Fruit fly (Drosophila melanogaster) whole organism, embryonic: ENCODE results near the gene Zn72D.
A peak's percentile ranks its signal among the peaks of the same experiment; 100 is the strongest.

Experiments
- BEAF-32 ChIP-seq: fragments of 200-800 bp; sonication (Bioruptor generic); optimal IDR thresholded peaks from 3 replicates; lab custom pipeline; 2017; ENCODE audit warnings: missing biosample characterization, missing genetic modification characterization, mild to moderate bottlenecking, moderate library complexity, missing genetic modification reagents
- CG10267 ChIP-seq: fragments of 200-800 bp; sonication (Bioruptor generic); optimal IDR thresholded peaks from 2 replicates; lab custom pipeline; 2018; ENCODE audit warnings: missing biosample characterization, mild to moderate bottlenecking, missing genetic modification characterization, moderate library complexity
- CG10366 ChIP-seq: fragments of 200-800 bp; sonication (Bioruptor generic); IDR thresholded peaks from 2 replicates; pipeline ENCODE4 v1.3.6; 2022; ENCODE audit warnings: missing biosample characterization, missing genetic modification characterization
- CG10979 ChIP-seq: fragments of 200-800 bp; sonication (Bioruptor generic); optimal IDR thresholded peaks from 2 replicates; lab custom pipeline; 2018; ENCODE audit warnings: missing biosample characterization, mild to moderate bottlenecking, missing genetic modification characterization, moderate library complexity
- CG12071 ChIP-seq: fragments of 200-800 bp; sonication (Bioruptor generic); optimal IDR thresholded peaks from 3 replicates; lab custom pipeline; 2018; ENCODE audit warnings: missing biosample characterization, mild to moderate bottlenecking, missing genetic modification characterization
- CG15011 ChIP-seq: fragments of 200-800 bp; sonication (Bioruptor generic); optimal IDR thresholded peaks from 3 replicates; lab custom pipeline; 2018; ENCODE audit warnings: missing biosample characterization, mild to moderate bottlenecking, missing genetic modification characterization
- CG1602 ChIP-seq: fragments of 200-800 bp; sonication (Bioruptor generic); optimal IDR thresholded peaks from 3 replicates; lab custom pipeline; 2016; ENCODE audit warnings: missing biosample characterization, missing genetic modification characterization
- CG1603 ChIP-seq: fragments of 200-800 bp; sonication (Bioruptor generic); optimal IDR thresholded peaks from 2 replicates; lab custom pipeline; 2019; ENCODE audit warnings: missing biosample characterization, mild to moderate bottlenecking, missing genetic modification characterization, moderate library complexity
- CG17829 ChIP-seq: fragments of 200-800 bp; optimal IDR thresholded peaks from 2 replicates; lab custom pipeline; 2019; ENCODE audit warnings: missing biosample characterization, mild to moderate bottlenecking, missing genetic modification characterization, moderate library complexity
- CG18262 ChIP-seq: fragments of 200-800 bp; optimal IDR thresholded peaks from 3 replicates; lab custom pipeline; 2019; ENCODE audit warnings: missing biosample characterization, mild to moderate bottlenecking, missing genetic modification characterization, moderate library complexity
- CG1832 ChIP-seq: fragments of 200-800 bp; sonication (Bioruptor generic); optimal IDR thresholded peaks from 2 replicates; lab custom pipeline; 2017; ENCODE audit warnings: missing biosample characterization, mild to moderate bottlenecking, missing genetic modification characterization, inconsistent platforms
- CG18619 ChIP-seq: fragments of 200-800 bp; sonication (Bioruptor generic); optimal IDR thresholded peaks from 3 replicates; lab custom pipeline; 2017; ENCODE audit warnings: missing biosample characterization, mild to moderate bottlenecking, missing genetic modification characterization
- CG30431 ChIP-seq: fragments of 200-800 bp; sonication (Bioruptor generic); optimal IDR thresholded peaks from 2 replicates; lab custom pipeline; 2017; ENCODE audit warnings: missing biosample characterization, missing genetic modification characterization
- CG31388 ChIP-seq: fragments of 200-800 bp; sonication (Bioruptor generic); optimal IDR thresholded peaks from 2 replicates; lab custom pipeline; 2016; ENCODE audit warnings: missing biosample characterization, missing genetic modification characterization
- CG34224 ChIP-seq: fragments of 200-800 bp; sonication (Bioruptor generic); IDR thresholded peaks from 3 replicates; pipeline ENCODE4 v1.3.6; 2022; ENCODE audit warnings: missing biosample characterization, missing genetic modification characterization; ENCODE audit not compliant: partially characterized antibody
- CG4404 ChIP-seq: fragments of 200-800 bp; sonication (Bioruptor generic); IDR thresholded peaks from 2 replicates; pipeline ENCODE4 v1.3.6; 2022; ENCODE audit warnings: missing biosample characterization, missing genetic modification characterization
- CG6175 ChIP-seq: fragments of 200-800 bp; sonication (Bioruptor generic); IDR thresholded peaks from 3 replicates; pipeline ENCODE4 v1.3.6; 2022; ENCODE audit warnings: missing biosample characterization, missing genetic modification characterization
- CG6254 ChIP-seq: fragments of 200-800 bp; sonication (Bioruptor generic); optimal IDR thresholded peaks from 3 replicates; lab custom pipeline; 2017; ENCODE audit warnings: mild to moderate bottlenecking, missing biosample characterization, missing genetic modification reagents, missing genetic modification characterization
- CG7271 ChIP-seq: fragments of 200-800 bp; sonication (Bioruptor generic); optimal IDR thresholded peaks from 2 replicates; lab custom pipeline; 2018; ENCODE audit warnings: missing biosample characterization, mild to moderate bottlenecking, missing genetic modification characterization, moderate library complexity
- CG8281 ChIP-seq: fragments of 200-800 bp; sonication (Bioruptor generic); optimal IDR thresholded peaks from 2 replicates; lab custom pipeline; 2018; ENCODE audit warnings: missing biosample characterization, mild to moderate bottlenecking, missing genetic modification characterization, moderate library complexity
- CG8290 ChIP-seq, 3 experiments: fragments of 200-800 bp; sonication (Bioruptor generic); optimal IDR thresholded peaks; 2 replicates each; lab custom pipeline; 2016 to 2019; ENCODE audit warnings: missing biosample characterization in 3 of 3, missing genetic modification characterization in 3 of 3, mild to moderate bottlenecking in 2 of 3, moderate library complexity in 1 of 3
- CG9437 ChIP-seq: fragments of 200-800 bp; sonication (Bioruptor generic); optimal IDR thresholded peaks from 2 replicates; lab custom pipeline; 2018; ENCODE audit warnings: missing biosample characterization, mild to moderate bottlenecking, missing genetic modification characterization
- CTCF ChIP-seq: fragments of 200-800 bp; sonication (Bioruptor generic); optimal IDR thresholded peaks from 2 replicates; lab custom pipeline; 2017; ENCODE audit warnings: missing biosample characterization, mild to moderate bottlenecking, missing genetic modification characterization, moderate library complexity
- Dll ChIP-seq: fragments of 200-800 bp; sonication (Bioruptor generic); IDR thresholded peaks from 4 replicates; pipeline ENCODE4 v1.3.6; 2022; ENCODE audit warnings: missing biosample characterization, missing genetic modification characterization; ENCODE audit not compliant: partially characterized antibody
- Doc2 ChIP-seq: fragments of 200-800 bp; sonication (Bioruptor generic); IDR thresholded peaks from 2 replicates; pipeline ENCODE4 v1.3.6; 2022; ENCODE audit warnings: missing biosample characterization, missing genetic modification characterization
- Eip74EF ChIP-seq, 2 experiments: fragments of 200-800 bp in 1 of 2; fragments of >200 bp in 1 of 2; sonication (Bioruptor generic) in 1 of 2; optimal IDR thresholded peaks; 2 replicates each; lab custom pipeline; 2017 to 2019; ENCODE audit warnings: missing biosample characterization in 2 of 2, missing genetic modification characterization in 2 of 2, mild to moderate bottlenecking in 1 of 2, moderate library complexity in 1 of 2
- Hmx ChIP-seq: fragments of 200-800 bp; sonication (Bioruptor generic); optimal IDR thresholded peaks from 2 replicates; lab custom pipeline; 2016; ENCODE audit warnings: missing biosample characterization, missing genetic modification characterization
- Med ChIP-seq: fragments of 200-800 bp; sonication (Bioruptor generic); peaks from one replicate; lab custom pipeline; 2016; ENCODE audit warnings: missing biosample characterization, missing genetic modification characterization, mild to moderate bottlenecking, inconsistent platforms, moderate library complexity
- NC2β ChIP-seq: fragments of 200-800 bp; sonication (Bioruptor generic); optimal IDR thresholded peaks from 2 replicates; lab custom pipeline; 2016; ENCODE audit warnings: missing biosample characterization, missing genetic modification characterization
- Nf-YA ChIP-seq: fragments of 200-800 bp; sonication (Bioruptor generic); IDR thresholded peaks from 2 replicates; pipeline ENCODE4 v1.3.6; 2022; ENCODE audit warnings: missing biosample characterization, missing genetic modification characterization
- Nf-YB ChIP-seq: fragments of 200-800 bp; sonication (Bioruptor generic); optimal IDR thresholded peaks from 3 replicates; lab custom pipeline; 2019; ENCODE audit warnings: missing biosample characterization, mild to moderate bottlenecking, missing genetic modification characterization, moderate library complexity
- NfI ChIP-seq: fragments of 200-800 bp; sonication (Bioruptor generic); optimal IDR thresholded peaks from 3 replicates; lab custom pipeline; 2018; ENCODE audit warnings: missing biosample characterization, mild to moderate bottlenecking, missing genetic modification characterization, moderate library complexity
- PHDP ChIP-seq: fragments of 200-800 bp; sonication (Bioruptor generic); optimal IDR thresholded peaks from 3 replicates; lab custom pipeline; 2018; ENCODE audit warnings: missing biosample characterization, mild to moderate bottlenecking, missing genetic modification characterization, moderate library complexity
- Rfx ChIP-seq: fragments of 200-800 bp; sonication (Bioruptor generic); IDR thresholded peaks from 2 replicates; pipeline ENCODE4 v1.3.6; 2022; ENCODE audit warnings: missing biosample characterization, missing genetic modification characterization
- Tbp ChIP-seq: fragments of >200 bp; optimal IDR thresholded peaks from 2 replicates; lab custom pipeline; 2018; ENCODE audit warnings: missing biosample characterization, missing genetic modification characterization
- cad ChIP-seq: fragments of >200 bp; optimal IDR thresholded peaks from 2 replicates; lab custom pipeline; 2017; ENCODE audit warnings: missing biosample characterization, missing genetic modification characterization
- chn ChIP-seq: fragments of 200-800 bp; sonication (Bioruptor generic); optimal IDR thresholded peaks from 2 replicates; lab custom pipeline; 2016; ENCODE audit warnings: missing biosample characterization, missing genetic modification characterization
- da ChIP-seq: fragments of 200-800 bp; sonication (Bioruptor generic); optimal IDR thresholded peaks from 2 replicates; lab custom pipeline; 2016; ENCODE audit warnings: missing biosample characterization, missing genetic modification characterization
- eve ChIP-seq, 2 experiments: fragments of >200 bp; optimal IDR thresholded peaks; 2 replicates each; lab custom pipeline; 2017; ENCODE audit warnings: missing biosample characterization in 2 of 2, missing genetic modification characterization in 2 of 2
- fru ChIP-seq: fragments of >200 bp; optimal IDR thresholded peaks from 2 replicates; lab custom pipeline; 2017
- fu2 ChIP-seq: fragments of 200-800 bp; sonication (Bioruptor generic); optimal IDR thresholded peaks from 2 replicates; lab custom pipeline; 2016; ENCODE audit warnings: missing biosample characterization, missing genetic modification characterization
- gcm ChIP-seq: fragments of 200-800 bp; sonication (Bioruptor generic); optimal IDR thresholded peaks from 2 replicates; lab custom pipeline; 2019; ENCODE audit warnings: missing biosample characterization, mild to moderate bottlenecking, missing genetic modification characterization, moderate library complexity
- gcm2 ChIP-seq: fragments of 200-800 bp; sonication (Bioruptor generic); optimal IDR thresholded peaks from 2 replicates; lab custom pipeline; 2016; ENCODE audit warnings: missing biosample characterization, missing genetic modification characterization
- h ChIP-seq: fragments of >200 bp; optimal IDR thresholded peaks from 2 replicates; lab custom pipeline; 2017
- jing ChIP-seq: fragments of 200-800 bp; sonication (Bioruptor generic); optimal IDR thresholded peaks from 2 replicates; lab custom pipeline; 2018; ENCODE audit warnings: missing biosample characterization, mild to moderate bottlenecking, missing genetic modification characterization
- pfk ChIP-seq: fragments of 200-800 bp; sonication (Bioruptor generic); optimal IDR thresholded peaks from 2 replicates; lab custom pipeline; 2018; ENCODE audit warnings: missing biosample characterization, mild to moderate bottlenecking, missing genetic modification characterization, moderate library complexity
- pita ChIP-seq: fragments of 200-800 bp; sonication (Bioruptor generic); optimal IDR thresholded peaks from 2 replicates; lab custom pipeline; 2017; ENCODE audit warnings: missing biosample characterization, mild to moderate bottlenecking, missing genetic modification characterization
- rib ChIP-seq: fragments of 200-800 bp; sonication (Bioruptor generic); IDR thresholded peaks from 2 replicates; pipeline ENCODE4 v1.3.6; 2022; ENCODE audit warnings: missing biosample characterization, missing genetic modification characterization
- sisA ChIP-seq: fragments of 200-800 bp; sonication (Bioruptor generic); IDR thresholded peaks from 2 replicates; pipeline ENCODE4 v1.3.6; 2022; ENCODE audit warnings: missing biosample characterization, missing genetic modification characterization
- ssp ChIP-seq: fragments of 200-800 bp; sonication (Bioruptor generic); IDR thresholded peaks from 2 replicates; pipeline ENCODE4 v1.3.6; 2022; ENCODE audit warnings: missing biosample characterization, missing genetic modification characterization
- tap ChIP-seq: fragments of 200-800 bp; optimal IDR thresholded peaks from 3 replicates; lab custom pipeline; 2019; ENCODE audit warnings: missing biosample characterization, mild to moderate bottlenecking, missing genetic modification characterization, moderate library complexity
- vvl ChIP-seq: fragments of 200-800 bp; sonication (Bioruptor generic); IDR thresholded peaks from 2 replicates; pipeline ENCODE4 v1.3.6; 2022; ENCODE audit warnings: missing biosample characterization, missing genetic modification characterization

The Zn72D gene

DNA sequence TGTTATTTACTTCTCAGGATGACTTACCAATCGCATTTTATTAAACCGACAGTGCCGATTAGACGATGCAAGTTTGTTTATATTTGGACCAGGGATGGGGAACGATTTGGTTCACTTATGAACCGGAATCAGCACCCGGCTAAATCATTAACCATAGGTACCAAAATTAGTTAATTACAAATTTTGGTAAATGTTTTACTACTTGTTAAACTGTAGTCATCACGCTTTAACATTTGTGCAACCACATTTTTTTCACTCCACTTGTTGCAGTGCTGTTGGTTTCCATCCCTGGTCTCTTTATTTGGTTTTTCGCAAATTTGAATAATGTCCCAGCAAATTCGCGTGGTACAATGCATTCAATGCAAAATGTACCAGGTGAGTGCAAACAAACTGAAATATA lies 6.9 kb downstream of the Zn72D start, which contains the start of the genes IntS9 and CG43295 (continued):
- TF ChIP-seq CG12071 (GFP tag; lab: Kevin White, UChicago) = no peak
- TF ChIP-seq sisA = peak; percentile 86
- TF ChIP-seq CG30431 (GFP tag; lab: Kevin White, UChicago) = peak; percentile 75
- TF ChIP-seq Dll (GFP tag; lab: Robert Waterston, UW) = 0 out of 4 replicates have a peak, but pooled peaks have one; percentile 25
- TF ChIP-seq fu2 (GFP tag; lab: Kevin White, UChicago) = peak; percentile 80
- no peak for TF ChIP-seq pfk (GFP tag; lab: Kevin White, UChicago)
- TF ChIP-seq CG18619 (GFP tag; lab: Kevin White, UChicago) = peak; percentile 41
- TF ChIP-seq CG8290 (GFP tag; optimal IDR thresholded peaks at IDR 0.05; lab: Kevin White, UChicago) = peak; percentile 66
- TF ChIP-seq CG8290 (tag; optimal IDR thresholded peaks at IDR 0.05; lab: Kevin White, UChicago) = no peak
- peak; percentile 82 for TF ChIP-seq CG10979 (tag; lab: Kevin White, UChicago)
- TF ChIP-seq jing (GFP tag; lab: Kevin White, UChicago) = no peak
- TF ChIP-seq h = no peak
- TF ChIP-seq ssp (GFP tag; lab: Robert Waterston, UW) = peak; percentile 55
- no peak for TF ChIP-seq tap
- TF ChIP-seq CG15011 = no peak
- TF ChIP-seq CG34224 = peak; percentile 35; the same call in 1 of the 3 replicates
- TF ChIP-seq Nf-YA = peak; percentile 65; the same call in 1 of the 2 replicates
- TF ChIP-seq Tbp = no peak
- peak; percentile 77 for TF ChIP-seq NfI (GFP tag; lab: Kevin White, UChicago)
- peak; percentile 89 for TF ChIP-seq NC2β (GFP tag; lab: Kevin White, UChicago)
- TF ChIP-seq CG6175 (GFP tag; lab: Robert Waterston, UW) = no peak
- TF ChIP-seq chn (GFP tag; lab: Kevin White, UChicago) = peak; percentile 90
- TF ChIP-seq CG1602 (GFP tag; lab: Kevin White, UChicago) = peak; percentile 81
- no peak for TF ChIP-seq pita (GFP tag; lab: Kevin White, UChicago)
- TF ChIP-seq Rfx (GFP tag; lab: Robert Waterston, UW) = peak; percentile 76
- TF ChIP-seq CG17829 (tag; lab: Kevin White, UChicago) = peak; percentile 82
- peak; percentile 79 for TF ChIP-seq CG10366 (GFP tag; lab: Robert Waterston, UW)
- TF ChIP-seq Med = peak; percentile 98
- TF ChIP-seq CG1603 = peak; percentile 92
- TF ChIP-seq CTCF (GFP tag; lab: Kevin White, UChicago) = no peak
- no peak for TF ChIP-seq gcm (GFP tag; lab: Kevin White, UChicago)
- TF ChIP-seq Nf-YB = no peak
- peak; percentile 42 for TF ChIP-seq CG9437 (GFP tag; lab: Kevin White, UChicago)
- TF ChIP-seq CG18262 (tag; lab: Kevin White, UChicago) = peak; percentile 79
- peak; percentile 77 for TF ChIP-seq CG4404
- TF ChIP-seq eve (GFP tag; optimal IDR thresholded peaks at IDR 0.05; lab: Kevin White, UChicago) = no peak
- peak; percentile 93 for TF ChIP-seq vvl (GFP tag; lab: Robert Waterston, UW)
- peak; percentile 40; the same call in 1 of the 2 replicates for TF ChIP-seq rib (GFP tag; lab: Robert Waterston, UW)
- peak; percentile 75 for TF ChIP-seq gcm2 (GFP tag; lab: Kevin White, UChicago)
- TF ChIP-seq Eip74EF (GFP tag; optimal IDR thresholded peaks at IDR 0.05; lab: Kevin White, UChicago) = no peak
- TF ChIP-seq CG31388 (GFP tag; lab: Kevin White, UChicago) = peak; percentile 29
- no peak for TF ChIP-seq cad
- TF ChIP-seq Doc2 = no peak
- peak; percentile 70 for TF ChIP-seq CG7271 (tag; lab: Kevin White, UChicago)
- TF ChIP-seq Hmx (GFP tag; lab: Kevin White, UChicago) = peak; percentile 51
- peak; percentile 70 for TF ChIP-seq CG10267 (tag; lab: Kevin White, UChicago)
- TF ChIP-seq CG8281 = no peak
- TF ChIP-seq CG1832 (GFP tag; lab: Kevin White, UChicago) = no peak
- peak; percentile 48 for TF ChIP-seq da (GFP tag; lab: Kevin White, UChicago)
- peak; percentile 25 for TF ChIP-seq BEAF-32
- TF ChIP-seq fru (lab: Kevin White, UChicago) = no peak
- TF ChIP-seq CG6254 (GFP tag; lab: Kevin White, UChicago) = peak; percentile 47
- TF ChIP-seq PHDP (tag; lab: Kevin White, UChicago) = no peak
